Worm (Caenorhabditis elegans): ENCODE data around the gene C03B1.7.

Gene C03B1.7

ce11 chrX:6377634-6378288 is 36.1 kb downstream of the C03B1.7 start, which contains the start of gene lmp-1:
TSS of gene lmp-1 (minus strand) at chrX:6377684.
- TF ChIP-seq nhr-237 (tag; optimal IDR thresholded peaks at IDR 0.05) = no peak
- no peak for TF ChIP-seq ztf-11 (tag; optimal IDR thresholded peaks at IDR 0.05)
- no peak for TF ChIP-seq lin-32 (GFP tag; optimal IDR thresholded peaks at IDR 0.05)
- TF ChIP-seq ham-2 (GFP tag; optimal IDR thresholded peaks at IDR 0.05) = no peak
- no peak for TF ChIP-seq elt-1 (tag; optimal IDR thresholded peaks at IDR 0.05; ENCODE audit: borderline replicate concordance, insufficient read depth)
- no peak for TF ChIP-seq zip-8 (tag; optimal IDR thresholded peaks at IDR 0.05)
- no peak for TF ChIP-seq nhr-76 (tag; optimal IDR thresholded peaks at IDR 0.05)

- TF ChIP-seq blmp-1 (tag; optimal IDR thresholded peaks at IDR 0.05) (no peak), unc-39 (tag; optimal IDR thresholded peaks at IDR 0.05) (no peak), ces-1 (GFP tag; optimal IDR thresholded peaks at IDR 0.05) (peak; percentile 44), ceh-43 (GFP tag; optimal IDR thresholded peaks at IDR 0.05) (no peak), nhr-2 (tag; optimal IDR thresholded peaks at IDR 0.05) (no peak), unc-62 (GFP tag; optimal IDR thresholded peaks at IDR 0.05) (no peak), hlh-1 (tag; optimal IDR thresholded peaks at IDR 0.05) (peak; percentile 56), sptf-1 (tag; optimal IDR thresholded peaks at IDR 0.05) (peak; percentile 54), tbx-8 (GFP tag; optimal IDR thresholded peaks at IDR 0.05) (no peak), lin-13 (tag; optimal IDR thresholded peaks at IDR 0.05) (peak; percentile 71), sem-2 (GFP tag; optimal IDR thresholded peaks at IDR 0.05) (no peak), elt-3 (tag; optimal IDR thresholded peaks at IDR 0.05) (no peak), lsy-2 (tag; optimal IDR thresholded peaks at IDR 0.05) (peak; percentile 11), M03D4.4 (tag; optimal IDR thresholded peaks at IDR 0.05) (no peak), ceh-39 (tag; optimal IDR thresholded peaks at IDR 0.05) (no peak), cnd-1 (tag; optimal IDR thresholded peaks at IDR 0.05) (peak; percentile 15), flh-1 (GFP tag; optimal IDR thresholded peaks at IDR 0.05) (no peak), unc-120 (tag; optimal IDR thresholded peaks at IDR 0.05; ENCODE audit: poor library complexity, severe bottlenecking) (peak; percentile 36), nhr-76 (tag; optimal IDR thresholded peaks at IDR 0.05) (no peak), ceh-83 (GFP tag; optimal IDR thresholded peaks at IDR 0.05) (no peak), ham-2 (GFP tag; optimal IDR thresholded peaks at IDR 0.05) (peak; percentile 47), mep-1 (tag; optimal IDR thresholded peaks at IDR 0.05) (peak; percentile 62), snpc-4 (tag; optimal IDR thresholded peaks at IDR 0.05) (no peak), nhr-12 (tag; optimal IDR thresholded peaks at IDR 0.05) (no peak), nhr-237 (tag; optimal IDR thresholded peaks at IDR 0.05) (peak; percentile 44), ztf-11 (tag; optimal IDR thresholded peaks at IDR 0.05) (peak; percentile 20), pha-4 (tag; optimal IDR thresholded peaks at IDR 0.05) (peak; percentile 91), bed-3 (GFP tag; optimal IDR thresholded peaks at IDR 0.05) (no peak), zip-8 (tag; optimal IDR thresholded peaks at IDR 0.05) (no peak), mab-5 (tag; optimal IDR thresholded peaks at IDR 0.05) (no peak), drap-1 (GFP tag; optimal IDR thresholded peaks at IDR 0.05) (peak; percentile 65), nhr-28 (tag; optimal IDR thresholded peaks at IDR 0.05) (no peak), lin-32 (GFP tag; optimal IDR thresholded peaks at IDR 0.05) (no peak), mls-2 (tag; optimal IDR thresholded peaks at IDR 0.05) (peak; percentile 56), elt-1 (tag; optimal IDR thresholded peaks at IDR 0.05; ENCODE audit: borderline replicate concordance, insufficient read depth) (no peak)
Measured at ce11 chrX:6378363-6378762, 36.8 kb downstream of the C03B1.7 start.

ce11 chrX:6382930-6383329 is 41.3 kb downstream of the C03B1.7 start:
- TF ChIP-seq zip-8 (tag; optimal IDR thresholded peaks at IDR 0.05) (no peak), sptf-1 (tag; optimal IDR thresholded peaks at IDR 0.05) (no peak), ham-2 (GFP tag; optimal IDR thresholded peaks at IDR 0.05) (peak; percentile 19), ceh-43 (GFP tag; optimal IDR thresholded peaks at IDR 0.05) (no peak), ceh-83 (GFP tag; optimal IDR thresholded peaks at IDR 0.05) (no peak), nhr-28 (tag; optimal IDR thresholded peaks at IDR 0.05) (no peak), elt-1 (tag; optimal IDR thresholded peaks at IDR 0.05; ENCODE audit: borderline replicate concordance, insufficient read depth) (peak; percentile 24), ceh-39 (tag; optimal IDR thresholded peaks at IDR 0.05) (no peak), unc-120 (tag; optimal IDR thresholded peaks at IDR 0.05; ENCODE audit: poor library complexity, severe bottlenecking) (no peak)
